Worm (Caenorhabditis elegans) whole organism, L2 larva: Measurements from ENCODE around the gene C01G10.4.

ENCODE experiments used
- C34F6.9 ChIP-seq: fragments of 150-350 bp; optimal IDR thresholded peaks from 2 replicates; lab custom pipeline; 2014; ENCODE audit warnings: missing biosample characterization, missing genetic modification characterization
- F13H6.1 ChIP-seq: sonication (generic microtip); optimal IDR thresholded peaks from 2 replicates; lab custom pipeline; 2016; ENCODE audit warnings: missing genetic modification characterization, missing compliant biosample characterization
- R02D3.7 ChIP-seq: fragments of 150-350 bp; optimal IDR thresholded peaks from 2 replicates; lab custom pipeline; 2014; ENCODE audit warnings: missing biosample characterization, missing genetic modification characterization
- ZK546.5 ChIP-seq: sonication (generic microtip); optimal IDR thresholded peaks from 2 replicates; lab custom pipeline; 2017; ENCODE audit warnings: missing biosample characterization, missing genetic modification characterization
- ama-1 ChIP-seq: fragments of 150-350 bp; optimal IDR thresholded peaks from 2 replicates; lab custom pipeline; 2018; ENCODE audit warnings: inconsistent platforms
- blmp-1 ChIP-seq: sonication (generic microtip); optimal IDR thresholded peaks from 2 replicates; lab custom pipeline; 2017; ENCODE audit warnings: missing genetic modification characterization, mild to moderate bottlenecking, missing compliant biosample characterization, antibody characterized with exemption, moderate library complexity; ENCODE audit not compliant: insufficient read depth
- ceh-16 ChIP-seq: fragments of 150-350 bp; optimal IDR thresholded peaks from 2 replicates; lab custom pipeline; 2014; ENCODE audit warnings: missing biosample characterization, missing genetic modification characterization
- ceh-82 ChIP-seq: fragments of 150-350 bp; optimal IDR thresholded peaks from 2 replicates; lab custom pipeline; 2014; ENCODE audit warnings: missing biosample characterization, missing genetic modification characterization
- dmd-4 ChIP-seq: sonication (generic microtip); optimal IDR thresholded peaks from 2 replicates; lab custom pipeline; 2017; ENCODE audit warnings: missing biosample characterization, missing genetic modification characterization
- elt-3 ChIP-seq: sonication (generic microtip); optimal IDR thresholded peaks from 2 replicates; lab custom pipeline; 2017; ENCODE audit warnings: missing biosample characterization, missing genetic modification characterization
- fos-1 ChIP-seq: fragments of 150-350 bp; optimal IDR thresholded peaks from 2 replicates; lab custom pipeline; 2014; ENCODE audit warnings: missing biosample characterization, missing genetic modification characterization
- gmeb-1 ChIP-seq: fragments of 150-350 bp; optimal IDR thresholded peaks from 2 replicates; lab custom pipeline; 2014; ENCODE audit warnings: missing biosample characterization, missing genetic modification characterization
- lin-13 ChIP-seq: fragments of 150-350 bp; optimal IDR thresholded peaks from 2 replicates; lab custom pipeline; 2014; ENCODE audit warnings: missing biosample characterization, missing genetic modification reagents, missing genetic modification characterization
- lsy-2 ChIP-seq, 2 experiments: fragments of 150-350 bp in 1 of 2; sonication (generic microtip) in 1 of 2; optimal IDR thresholded peaks; 2 replicates each; lab custom pipeline; 2014 to 2017; ENCODE audit warnings: missing biosample characterization in 2 of 2, missing genetic modification characterization in 2 of 2
- mbf-1 ChIP-seq: sonication (generic microtip); optimal IDR thresholded peaks from 2 replicates; lab custom pipeline; 2017; ENCODE audit warnings: missing biosample characterization, missing genetic modification characterization
- mdl-1 ChIP-seq, 2 experiments: fragments of 150-350 bp in 1 of 2; sonication (generic microtip) in 1 of 2; optimal IDR thresholded peaks; 2 replicates each; lab custom pipeline; 2017; ENCODE audit warnings: missing biosample characterization in 2 of 2, missing genetic modification characterization in 2 of 2
- nhr-12 ChIP-seq: fragments of 150-350 bp; optimal IDR thresholded peaks from 2 replicates; lab custom pipeline; 2014; ENCODE audit warnings: missing biosample characterization, missing genetic modification characterization
- nhr-129 ChIP-seq: fragments of 150-350 bp; optimal IDR thresholded peaks from 2 replicates; lab custom pipeline; 2014; ENCODE audit warnings: missing biosample characterization, missing genetic modification characterization
- nhr-21 ChIP-seq: fragments of 150-350 bp; optimal IDR thresholded peaks from 2 replicates; lab custom pipeline; 2014; ENCODE audit warnings: missing biosample characterization, missing genetic modification characterization
- nhr-23 ChIP-seq: fragments of 150-350 bp; optimal IDR thresholded peaks from 2 replicates; lab custom pipeline; 2014; ENCODE audit warnings: missing biosample characterization, missing genetic modification reagents, missing genetic modification characterization
- nhr-6 ChIP-seq: fragments of 150-350 bp; optimal IDR thresholded peaks from 2 replicates; lab custom pipeline; 2014; ENCODE audit warnings: missing biosample characterization, missing genetic modification characterization
- peb-1 ChIP-seq: fragments of 150-350 bp; optimal IDR thresholded peaks from 2 replicates; lab custom pipeline; 2014; ENCODE audit warnings: missing biosample characterization, missing genetic modification characterization
- sem-4 ChIP-seq: fragments of 150-350 bp; optimal IDR thresholded peaks from 2 replicates; lab custom pipeline; 2014; ENCODE audit warnings: missing biosample characterization, missing genetic modification reagents, missing genetic modification characterization
- sma-3 ChIP-seq: sonication (generic microtip); optimal IDR thresholded peaks from 2 replicates; lab custom pipeline; 2016; ENCODE audit warnings: missing genetic modification reagents, missing genetic modification characterization, missing compliant biosample characterization
- sma-9 ChIP-seq, 2 experiments: fragments of 150-350 bp in 1 of 2; sonication (generic microtip) in 1 of 2; optimal IDR thresholded peaks; 2 replicates each; lab custom pipeline; 2014 to 2016; ENCODE audit warnings: missing genetic modification characterization in 2 of 2, mild to moderate bottlenecking in 1 of 2, missing biosample characterization in 1 of 2, missing compliant biosample characterization in 1 of 2, missing genetic modification reagents in 1 of 2, moderate library complexity in 1 of 2
- snpc-4 ChIP-seq: fragments of 150-350 bp; optimal IDR thresholded peaks from 2 replicates; lab custom pipeline; 2014; ENCODE audit warnings: missing biosample characterization, missing genetic modification characterization
- unc-39 ChIP-seq: fragments of 150-350 bp; optimal IDR thresholded peaks from 2 replicates; lab custom pipeline; 2014; ENCODE audit warnings: missing biosample characterization, missing genetic modification characterization
- unc-55 ChIP-seq: fragments of 150-350 bp; sonication (generic microtip); optimal IDR thresholded peaks from 3 replicates; lab custom pipeline; 2014; ENCODE audit warnings: missing biosample characterization, missing genetic modification reagents, missing genetic modification characterization
- unc-62 ChIP-seq: fragments of 150-350 bp; optimal IDR thresholded peaks from 2 replicates; lab custom pipeline; 2014; ENCODE audit warnings: missing biosample characterization, missing genetic modification reagents, missing genetic modification characterization
- ztf-11 ChIP-seq: sonication (generic microtip); optimal IDR thresholded peaks from 2 replicates; lab custom pipeline; 2017; ENCODE audit warnings: missing biosample characterization, missing genetic modification characterization

Gene C01G10.4

ce11 chrV:15089438-15089837, at the start of gene C01G10.4, which contains the start of gene C01G10.5:
TSS of gene C01G10.4 (plus strand) at chrV:15089740.
TSS of gene C01G10.5 (minus strand) at chrV:15089538.
- TF ChIP-seq lin-13 (GFP tag; lab: Kevin White, UChicago) (no peak), nhr-21 (tag; lab: Kevin White, UChicago) (no peak), fos-1 (tag; lab: Kevin White, UChicago) (no peak), unc-62 (GFP tag; lab: Kevin White, UChicago) (no peak), ZK546.5 (tag; lab: Kevin White, UChicago) (no peak)

- TF ChIP-seq unc-55 (GFP tag; lab: Kevin White, UChicago) = no peak
- TF ChIP-seq fos-1 (tag; lab: Kevin White, UChicago) = peak; percentile 18
- TF ChIP-seq C34F6.9 (tag; lab: Kevin White, UChicago) = peak; percentile 28
- TF ChIP-seq nhr-129 (tag; lab: Kevin White, UChicago) = no peak
- no peak for TF ChIP-seq unc-39
- TF ChIP-seq blmp-1 (tag; lab: Kevin White, UChicago) = no peak
- TF ChIP-seq lsy-2 (tag; optimal IDR thresholded peaks at IDR 0.05; lab: Kevin White, UChicago) = no peak
- TF ChIP-seq, all 48 proteins: peak for 2
These were observed 41.4 kb upstream of the C01G10.4 start, which contains the start of gene sdc-3 for ce11 chrV:15048107-15048506. TSS of gene sdc-3 (minus strand) at chrV:15048207.

- TF ChIP-seq snpc-4 (tag; lab: Kevin White, UChicago) (no peak), ceh-82 (no peak), nhr-23 (tag; lab: Kevin White, UChicago) (no peak), R02D3.7 (tag; lab: Kevin White, UChicago) (no peak), mbf-1 (tag; lab: Kevin White, UChicago) (no peak), peb-1 (tag; lab: Kevin White, UChicago) (no peak), unc-39 (no peak), sma-9 (GFP tag; optimal IDR thresholded peaks at IDR 0.05; lab: Kevin White, UChicago) (no peak), sma-9 (tag; optimal IDR thresholded peaks at IDR 0.05; lab: Kevin White, UChicago) (no peak), dmd-4 (tag; lab: Kevin White, UChicago) (no peak), gmeb-1 (tag; lab: Kevin White, UChicago) (no peak), mdl-1 (tag; optimal IDR thresholded peaks at IDR 0.05; lab: Kevin White, UChicago) (no peak), elt-3 (tag; lab: Kevin White, UChicago) (no peak), nhr-21 (tag; lab: Kevin White, UChicago) (no peak), ama-1 (no peak)
These were observed 37.8 kb upstream of the C01G10.4 start for ce11 chrV:15051720-15052119.

- TF ChIP-seq sem-4 (tag; lab: Kevin White, UChicago) (no peak), sma-9 (GFP tag; optimal IDR thresholded peaks at IDR 0.05; lab: Kevin White, UChicago) (no peak), sma-9 (tag; optimal IDR thresholded peaks at IDR 0.05; lab: Kevin White, UChicago) (no peak), ceh-16 (tag; lab: Kevin White, UChicago) (no peak), sma-3 (GFP tag; lab: Kevin White, UChicago) (no peak), fos-1 (tag; lab: Kevin White, UChicago) (peak; percentile 30)
These were observed 37.2 kb upstream of the C01G10.4 start, which contains the start of the genes fbxa-82 and C25D7.5 for ce11 chrV:15052368-15052767. TSS of gene fbxa-82 (minus strand) at chrV:15052530. TSS of gene C25D7.5 (plus strand) at chrV:15052650.

DNA sequence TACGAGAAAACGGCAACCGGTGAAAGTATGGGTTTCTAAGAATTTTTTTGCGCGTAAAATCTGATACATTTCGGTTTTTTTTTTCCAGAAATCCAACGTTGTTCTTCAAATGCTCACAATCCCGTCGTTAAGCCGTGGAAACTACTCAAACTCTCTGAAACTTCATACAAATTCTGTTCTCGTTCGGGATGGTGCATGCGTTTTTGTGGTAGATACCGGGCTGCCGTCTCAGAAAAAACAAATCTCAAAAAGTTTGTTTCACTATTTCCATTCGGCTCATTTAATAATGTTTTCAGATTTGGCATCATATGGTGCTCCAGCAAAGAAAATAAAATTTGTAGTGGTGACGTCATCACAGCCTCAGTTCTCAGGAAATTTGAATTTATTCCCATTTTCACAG, 34.8 kb upstream of the C01G10.4 start:
- TF ChIP-seq blmp-1 (tag; lab: Kevin White, UChicago) = no peak
- TF ChIP-seq peb-1 (tag; lab: Kevin White, UChicago) = no peak
- no peak for TF ChIP-seq fos-1 (tag; lab: Kevin White, UChicago)
- TF ChIP-seq sma-3 (GFP tag; lab: Kevin White, UChicago) = no peak
- TF ChIP-seq dmd-4 (tag; lab: Kevin White, UChicago) = no peak

DNA sequence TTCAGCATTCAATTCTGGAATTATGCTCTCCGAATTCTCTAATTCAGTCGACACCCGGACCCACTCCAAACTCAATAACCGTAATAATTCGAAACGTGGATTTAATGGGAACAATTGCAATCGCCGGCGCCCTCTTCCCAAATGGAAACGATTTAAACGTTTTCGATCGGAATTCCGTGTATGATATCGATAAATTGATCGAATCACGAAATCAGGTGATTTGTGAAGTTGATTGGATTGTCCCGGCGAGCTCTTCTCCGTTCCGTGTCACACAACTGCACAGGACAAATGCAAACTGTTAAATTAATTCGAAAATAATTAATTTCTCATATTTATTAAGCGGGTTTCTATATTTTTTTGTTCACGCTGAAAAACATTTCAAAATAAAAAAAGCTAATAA, 33.7 kb upstream of the C01G10.4 start, which contains the start of gene C25D7.16:
Gene C25D7.16, plus strand, starts transcription at position 301 of the 400 bp plus-strand sequence.
- no peak for TF ChIP-seq nhr-21 (tag; lab: Kevin White, UChicago)

DNA sequence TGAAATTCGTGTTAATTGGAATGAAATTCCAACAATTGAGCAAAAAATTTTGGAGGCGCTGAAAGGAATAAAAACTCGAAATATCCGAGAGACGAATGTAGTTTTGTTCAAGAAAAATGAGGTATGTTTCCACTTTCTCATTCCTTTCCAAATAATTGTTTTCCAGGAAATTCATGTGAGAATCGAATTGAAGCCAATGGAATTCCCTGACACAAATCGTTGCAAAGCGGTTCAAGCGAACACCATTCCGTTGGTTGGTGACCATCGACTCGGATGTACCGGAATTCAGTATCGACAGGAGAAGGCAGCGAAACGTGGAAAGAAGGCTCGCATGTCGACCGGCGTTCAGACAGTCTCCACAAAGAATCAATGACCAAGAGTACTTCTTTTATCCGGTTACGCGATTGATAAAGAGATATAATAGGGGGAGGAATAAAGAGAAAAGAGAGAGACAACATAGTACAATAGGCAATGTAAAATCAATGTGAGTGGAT, 33.1 kb upstream of the C01G10.4 start:
- TF ChIP-seq nhr-6 (tag; lab: Kevin White, UChicago) (no peak), F13H6.1 (tag; lab: Kevin White, UChicago) (no peak), nhr-129 (tag; lab: Kevin White, UChicago) (no peak), sma-3 (GFP tag; lab: Kevin White, UChicago) (no peak), blmp-1 (tag; lab: Kevin White, UChicago) (no peak), nhr-12 (tag; lab: Kevin White, UChicago) (no peak), unc-62 (GFP tag; lab: Kevin White, UChicago) (no peak), mbf-1 (tag; lab: Kevin White, UChicago) (no peak), ztf-11 (no peak)
